Fruit fly (Drosophila melanogaster) whole organism: ENCODE results near the gene CG17801.
"Not testable (repeated sequence)": the region's sequence is repeated elsewhere in the genome, so short reads cannot be mapped to it uniquely, and the experiment has no call there.

Source experiments
- CG8478 ChIP-seq: fragments of >200 bp; optimal IDR thresholded peaks from 2 replicates; lab custom pipeline; 2018; ENCODE audit warnings: inconsistent platforms
- Dll ChIP-seq: fragments of >200 bp; optimal IDR thresholded peaks from 2 replicates; lab custom pipeline; 2017
- EcR ChIP-seq, 2 experiments: fragments of >200 bp; optimal IDR thresholded peaks; 2 replicates each; lab custom pipeline; 2017; ENCODE audit warnings: missing biosample characterization in 2 of 2, missing genetic modification characterization in 2 of 2, missing genetic modification reagents in 2 of 2
- pan ChIP-seq: fragments of >200 bp; optimal IDR thresholded peaks from 2 replicates; lab custom pipeline; 2017
- psq ChIP-seq: fragments of >200 bp; optimal IDR thresholded peaks from 2 replicates; lab custom pipeline; 2017
- usp ChIP-seq: fragments of >200 bp; optimal IDR thresholded peaks from 2 replicates; lab custom pipeline; 2017; ENCODE audit warnings: missing biosample characterization, missing genetic modification characterization, mixed read lengths

The CG17801 gene

DNA sequence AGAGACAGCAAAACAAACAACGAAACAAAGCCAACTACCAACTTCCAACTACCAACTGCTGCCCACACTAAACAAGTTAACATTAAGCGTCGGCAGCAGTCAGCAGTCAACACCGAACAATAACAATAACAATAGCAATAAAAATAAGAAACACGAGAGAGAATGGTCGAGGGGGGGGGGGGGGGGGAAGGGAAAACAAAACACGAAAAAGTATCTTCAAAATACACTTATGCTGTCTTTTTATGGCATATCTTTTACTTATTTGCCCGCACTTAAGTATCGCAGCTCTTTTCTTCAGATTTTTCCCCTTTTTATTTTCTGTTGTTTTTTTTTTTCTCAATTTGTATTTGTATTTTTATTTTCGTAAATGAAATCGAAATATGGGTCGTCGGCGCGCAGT lies 13.6 kb downstream of the CG17801 start:
- no peak for TF ChIP-seq CG8478 (lab: Kevin White, UChicago)
- TF ChIP-seq psq (lab: Kevin White, UChicago): no peak
- TF ChIP-seq Dll (lab: Kevin White, UChicago): no peak
- TF ChIP-seq pan: no peak
- TF ChIP-seq EcR (GFP tag; optimal IDR thresholded peaks at IDR 0.05; lab: Kevin White, UChicago): no peak
- TF ChIP-seq usp (GFP tag; lab: Kevin White, UChicago): no peak

DNA sequence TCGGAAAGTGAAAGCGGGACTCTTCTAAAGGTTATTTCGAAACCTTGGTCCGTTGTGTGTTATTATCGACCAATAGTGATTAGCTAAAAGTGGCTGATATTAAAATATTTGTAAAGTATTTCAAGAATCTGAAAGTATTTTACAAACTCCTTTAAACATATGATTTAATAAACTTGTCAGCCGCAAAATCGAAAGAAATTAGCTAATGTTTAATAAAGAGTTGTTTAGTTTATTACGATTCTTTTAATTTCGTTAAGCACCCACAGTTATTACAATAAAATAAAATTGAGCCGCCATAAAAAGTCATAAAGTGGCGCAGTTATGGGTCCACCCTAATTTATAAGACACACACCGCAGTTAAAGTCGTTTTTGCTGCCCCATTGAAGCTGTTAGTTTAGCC lies 16.9 kb downstream of the CG17801 start:
- TF ChIP-seq EcR (GFP tag; optimal IDR thresholded peaks at IDR 0.05; lab: Kevin White, UChicago): no peak
- no peak for TF ChIP-seq usp (GFP tag; lab: Kevin White, UChicago)
- TF ChIP-seq CG8478 (lab: Kevin White, UChicago): no peak
- TF ChIP-seq Dll (lab: Kevin White, UChicago): no peak
- no peak for TF ChIP-seq psq (lab: Kevin White, UChicago)
- no peak for TF ChIP-seq pan

DNA sequence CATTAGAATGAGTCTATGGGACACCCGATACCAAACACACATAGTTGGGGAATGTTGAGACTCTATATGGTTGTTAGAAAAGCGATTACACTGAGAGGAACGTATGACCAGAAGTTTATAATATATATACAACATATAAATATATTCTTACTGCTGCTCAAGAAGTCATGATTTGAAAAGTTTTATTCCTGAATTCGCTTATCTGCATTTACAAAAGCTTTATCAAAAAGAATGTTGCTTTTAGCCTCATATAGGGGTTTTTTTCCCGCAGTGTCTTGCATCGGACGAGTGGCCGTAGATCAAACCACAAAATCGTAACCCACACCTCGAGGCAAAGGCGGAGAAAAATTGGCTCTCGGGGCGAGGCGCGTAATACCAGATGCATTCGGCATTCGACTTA lies 19.1 kb downstream of the CG17801 start:
- TF ChIP-seq usp (GFP tag; lab: Kevin White, UChicago): no peak
- TF ChIP-seq Dll (lab: Kevin White, UChicago): no peak
- no peak for TF ChIP-seq EcR (GFP tag; optimal IDR thresholded peaks at IDR 0.05; lab: Kevin White, UChicago)
- TF ChIP-seq psq (lab: Kevin White, UChicago): no peak
- no peak for TF ChIP-seq pan
- no peak for TF ChIP-seq CG8478 (lab: Kevin White, UChicago)

DNA sequence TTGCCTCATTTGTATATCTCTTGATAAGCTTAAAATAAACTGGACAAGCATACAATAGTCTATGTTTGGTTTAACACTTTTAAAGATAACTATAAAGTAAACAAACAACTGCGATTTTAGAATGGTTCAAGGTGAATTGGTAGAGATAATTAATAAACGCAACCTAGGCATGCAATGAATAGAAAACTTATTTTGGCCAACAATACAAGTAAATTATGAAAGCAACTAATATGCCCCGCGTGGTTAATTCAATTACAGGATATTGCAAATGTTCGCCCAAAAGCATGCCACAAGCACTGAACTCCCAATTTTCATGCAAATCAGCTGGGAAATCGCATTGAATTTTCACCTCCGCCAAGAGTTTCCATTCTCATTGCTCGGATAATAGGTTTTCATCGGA lies 22.7 kb downstream of the CG17801 start:
- TF ChIP-seq EcR (GFP tag; optimal IDR thresholded peaks at IDR 0.05; lab: Kevin White, UChicago): no peak
- TF ChIP-seq CG8478 (lab: Kevin White, UChicago): no peak
- no peak for TF ChIP-seq Dll (lab: Kevin White, UChicago)
- TF ChIP-seq usp (GFP tag; lab: Kevin White, UChicago): no peak
- no peak for TF ChIP-seq psq (lab: Kevin White, UChicago)
- no peak for TF ChIP-seq pan

DNA sequence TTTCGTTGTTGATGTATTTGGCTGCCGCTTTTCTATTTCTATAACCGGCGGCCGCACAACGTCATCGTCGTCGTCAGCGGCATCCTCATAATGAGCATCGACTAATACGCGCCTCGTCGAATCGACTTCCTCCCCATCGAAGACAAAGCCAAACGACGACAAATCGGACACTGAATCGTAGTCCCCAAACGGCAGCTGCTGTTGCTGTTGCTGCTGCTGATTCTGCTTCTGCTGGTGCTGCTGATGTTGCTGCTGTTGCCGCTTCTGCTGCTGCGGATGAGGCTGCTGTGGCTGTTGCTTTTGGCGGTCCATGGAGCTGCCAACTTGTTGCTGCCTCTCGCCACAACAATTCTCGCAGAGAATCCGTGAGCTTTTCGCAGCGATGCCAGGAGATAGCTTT lies 23.7 kb downstream of the CG17801 start:
- no peak for TF ChIP-seq Dll (lab: Kevin White, UChicago)
- TF ChIP-seq CG8478 (lab: Kevin White, UChicago): no peak
- no peak for TF ChIP-seq EcR (GFP tag; optimal IDR thresholded peaks at IDR 0.05; lab: Kevin White, UChicago)
- TF ChIP-seq psq (lab: Kevin White, UChicago): no peak
- no peak for TF ChIP-seq pan
- no peak for TF ChIP-seq usp (GFP tag; lab: Kevin White, UChicago)

DNA sequence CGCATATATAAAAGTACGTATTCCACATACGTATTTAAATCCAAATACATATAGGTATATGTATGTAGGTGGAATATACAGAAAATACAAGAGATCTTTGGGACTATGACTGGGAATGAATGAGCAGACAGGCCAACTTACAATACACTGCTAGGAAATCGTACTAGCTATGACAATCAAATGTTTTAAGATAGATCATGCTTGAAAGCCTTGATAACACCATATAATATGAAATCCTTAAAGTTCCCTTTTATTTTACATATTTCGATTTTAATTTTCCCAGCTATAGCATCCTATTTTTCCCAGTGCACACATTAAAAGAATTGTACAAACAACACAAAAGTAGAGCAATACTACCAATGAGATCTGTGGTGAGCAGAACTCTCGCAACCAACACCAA lies 25.5 kb downstream of the CG17801 start:
- no peak for TF ChIP-seq Dll (lab: Kevin White, UChicago)
- TF ChIP-seq psq (lab: Kevin White, UChicago): no peak
- no peak for TF ChIP-seq usp (GFP tag; lab: Kevin White, UChicago)
- no peak for TF ChIP-seq CG8478 (lab: Kevin White, UChicago)
- no peak for TF ChIP-seq EcR (GFP tag; optimal IDR thresholded peaks at IDR 0.05; lab: Kevin White, UChicago)
- no peak for TF ChIP-seq pan

DNA sequence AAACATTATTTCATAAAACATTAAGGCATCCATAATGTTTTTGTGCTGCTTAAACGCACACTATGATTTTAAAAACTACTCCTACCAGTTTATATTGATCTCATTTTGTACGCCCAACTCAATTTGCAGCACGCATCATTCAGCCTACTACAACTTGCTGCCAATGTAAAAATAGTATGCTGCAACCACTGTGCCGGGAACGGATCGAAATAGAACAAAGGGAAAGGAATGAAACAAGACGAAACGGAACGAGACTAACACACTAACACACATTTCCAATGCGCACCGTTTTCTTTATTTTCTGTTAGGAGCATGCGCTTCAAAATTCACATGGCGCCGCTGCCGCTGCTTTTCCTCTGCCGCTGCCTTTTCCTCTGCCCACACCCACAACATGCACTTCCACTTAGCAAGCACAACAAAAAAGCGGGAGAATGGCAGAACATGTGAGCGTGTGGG lies 29.9 kb downstream of the CG17801 start:
- TF ChIP-seq Dll (lab: Kevin White, UChicago): no peak
- no peak for TF ChIP-seq pan

DNA sequence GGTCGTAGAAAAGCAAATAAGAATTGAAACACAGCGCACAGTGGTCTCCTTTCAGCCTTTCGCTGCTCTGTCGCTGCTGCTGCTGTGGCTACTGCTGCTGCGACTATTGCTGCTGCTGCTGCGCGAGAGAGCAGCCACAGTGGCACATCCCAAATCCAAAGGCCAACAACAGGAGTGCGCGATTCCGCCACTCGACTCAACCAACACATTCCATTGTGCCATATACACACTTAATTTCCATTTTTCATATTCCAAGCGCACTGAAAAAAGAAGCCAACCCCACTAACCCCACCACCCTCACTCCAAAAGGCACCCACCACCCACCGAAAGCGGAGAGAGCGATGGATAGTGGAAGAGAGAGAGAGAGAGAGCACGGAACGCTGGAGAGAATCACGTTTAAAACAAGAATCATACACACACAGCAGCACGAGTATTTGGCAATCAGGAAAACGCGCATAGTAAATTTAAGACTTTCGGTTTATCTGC lies 30.7 kb downstream of the CG17801 start:
- TF ChIP-seq psq (lab: Kevin White, UChicago) (no peak), CG8478 (lab: Kevin White, UChicago) (no peak), Dll (lab: Kevin White, UChicago) (no peak), pan (no peak), EcR (GFP tag; optimal IDR thresholded peaks at IDR 0.05; lab: Kevin White, UChicago) (no peak), usp (GFP tag; lab: Kevin White, UChicago) (no peak)

DNA sequence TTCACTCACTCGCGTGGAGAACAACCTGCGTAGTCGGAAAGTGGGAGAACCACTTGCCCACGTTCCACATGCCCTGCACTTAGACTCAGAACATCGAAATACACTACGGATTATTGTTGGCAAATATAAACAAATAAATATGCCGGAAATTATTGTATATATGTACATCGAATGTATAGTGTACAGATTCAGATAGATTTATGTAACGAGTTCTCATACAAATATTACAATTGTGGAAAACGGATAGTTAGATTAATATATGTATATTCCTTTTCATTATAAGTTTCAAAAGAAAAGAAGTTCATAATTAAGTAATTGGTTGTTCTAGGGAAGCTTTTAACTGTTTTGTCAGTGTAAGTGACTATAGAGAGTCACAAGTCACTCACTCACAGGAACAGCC lies 32.3 kb downstream of the CG17801 start:
- no peak for TF ChIP-seq CG8478 (lab: Kevin White, UChicago)
- no peak for TF ChIP-seq usp (GFP tag; lab: Kevin White, UChicago)
- TF ChIP-seq Dll (lab: Kevin White, UChicago): no peak

DNA sequence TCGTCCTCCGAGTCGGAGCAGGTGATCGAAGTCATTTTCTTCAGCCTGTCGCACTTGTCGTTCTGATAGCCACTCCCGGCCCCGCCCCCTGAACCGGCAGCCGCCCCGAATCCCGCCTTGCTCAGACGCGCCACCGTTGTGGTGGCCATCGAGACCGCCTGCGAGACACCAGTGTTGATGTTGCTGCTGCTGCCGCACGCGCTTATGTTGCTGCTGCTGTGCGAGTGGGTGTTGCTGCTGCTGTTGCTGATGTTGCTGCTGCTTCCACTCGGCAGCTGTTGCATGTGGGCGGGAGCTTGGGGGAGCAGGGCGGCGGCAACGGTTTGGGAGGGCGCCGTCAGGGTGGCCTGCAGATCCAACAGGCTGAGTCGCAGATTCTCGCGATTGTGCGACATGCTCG lies 33.0 kb downstream of the CG17801 start:
- TF ChIP-seq Dll (lab: Kevin White, UChicago): no peak
- no peak for TF ChIP-seq EcR (GFP tag; optimal IDR thresholded peaks at IDR 0.05; lab: Kevin White, UChicago)
- no peak for TF ChIP-seq usp (GFP tag; lab: Kevin White, UChicago)
- no peak for TF ChIP-seq CG8478 (lab: Kevin White, UChicago)
- no peak for TF ChIP-seq pan
- no peak for TF ChIP-seq psq (lab: Kevin White, UChicago)

DNA sequence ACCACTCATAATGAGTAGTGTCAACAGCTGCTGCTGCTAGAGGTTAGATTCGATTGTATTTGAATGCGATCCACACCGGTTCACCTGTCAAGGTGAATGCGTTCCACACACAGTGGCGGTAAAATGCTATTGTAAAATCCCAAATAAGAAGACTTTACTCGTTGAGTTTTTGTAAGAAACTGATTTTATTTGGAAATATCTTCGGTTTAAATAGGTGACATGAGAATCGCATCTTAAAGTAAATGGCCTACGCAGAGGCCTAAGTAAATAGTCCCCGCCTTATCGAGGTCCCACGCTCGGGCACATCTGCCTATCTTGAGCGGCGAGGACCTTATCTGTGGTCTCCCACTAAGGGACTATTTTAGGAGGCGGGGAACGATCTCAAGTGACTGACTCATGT lies 43.8 kb downstream of the CG17801 start, which contains the start of gene TyrR:
Gene TyrR (minus strand): TSS at position 101 of the 400 bp plus-strand sequence.
- not testable (repeated sequence) for TF ChIP-seq CG8478 (lab: Kevin White, UChicago); psq (lab: Kevin White, UChicago); EcR (GFP tag; optimal IDR thresholded peaks at IDR 0.05; lab: Kevin White, UChicago)

DNA sequence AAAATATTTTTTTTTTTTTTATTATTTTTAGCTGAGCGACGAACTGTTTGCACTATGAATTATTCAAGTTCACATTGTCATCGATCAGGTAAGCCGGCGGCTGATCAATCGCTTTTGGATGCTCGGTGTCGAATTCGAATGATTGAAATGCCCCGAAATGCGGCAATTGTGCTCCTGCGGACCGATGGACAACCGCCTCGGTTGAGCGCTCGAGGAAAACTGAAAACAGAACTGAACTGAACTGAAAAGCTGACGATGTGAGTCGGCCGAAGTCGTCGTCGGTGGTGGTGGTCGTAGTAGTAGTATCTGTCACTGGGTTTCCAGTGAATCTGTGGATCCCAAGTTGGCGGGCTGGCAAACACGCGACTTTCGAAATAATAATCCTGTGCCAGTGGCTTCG lies 44.6 kb downstream of the CG17801 start:
- TF ChIP-seq psq (lab: Kevin White, UChicago) (no peak), EcR (GFP tag; optimal IDR thresholded peaks at IDR 0.05; lab: Kevin White, UChicago) (no peak), pan (no peak)
